Fruit fly (Drosophila melanogaster) whole organism, embryonic: ENCODE measurements around the gene CG32318.

Experiments used
- Atf-2 ChIP-seq: fragments of 200-800 bp; sonication (Bioruptor generic); optimal IDR thresholded peaks from 2 replicates; lab custom pipeline; 2016; ENCODE audit warnings: missing biosample characterization, missing genetic modification characterization
- B-H2 ChIP-seq: fragments of 200-800 bp; sonication (Bioruptor generic); optimal IDR thresholded peaks from 2 replicates; lab custom pipeline; 2018; ENCODE audit warnings: missing biosample characterization, mild to moderate bottlenecking, missing genetic modification characterization
- CG11695 ChIP-seq: fragments of 200-800 bp; sonication (Bioruptor generic); IDR thresholded peaks from 3 replicates; pipeline ENCODE4 v1.3.6; 2022; ENCODE audit warnings: missing biosample characterization, missing genetic modification characterization
- CG12769 ChIP-seq: fragments of 200-800 bp; sonication (Bioruptor generic); optimal IDR thresholded peaks from 2 replicates; lab custom pipeline; 2019; ENCODE audit warnings: missing biosample characterization, mild to moderate bottlenecking, missing genetic modification characterization, moderate library complexity
- CG13894 ChIP-seq: fragments of 200-800 bp; sonication (Bioruptor generic); optimal IDR thresholded peaks from 3 replicates; lab custom pipeline; 2018; ENCODE audit warnings: missing biosample characterization, mild to moderate bottlenecking, missing genetic modification characterization, moderate library complexity
- CG14860 ChIP-seq: fragments of 200-800 bp; sonication (Bioruptor generic); IDR thresholded peaks from 3 replicates; pipeline ENCODE4 v1.3.6; 2022; ENCODE audit warnings: missing biosample characterization, missing genetic modification characterization; ENCODE audit not compliant: partially characterized antibody
- CG15696 ChIP-seq: fragments of 200-800 bp; sonication (Bioruptor generic); optimal IDR thresholded peaks from 2 replicates; lab custom pipeline; 2019; ENCODE audit warnings: missing biosample characterization, mild to moderate bottlenecking, missing genetic modification characterization, moderate library complexity
- CG16779 ChIP-seq: fragments of 200-800 bp; sonication (Bioruptor generic); IDR thresholded peaks from 2 replicates; pipeline ENCODE4 v1.3.6; 2022; ENCODE audit warnings: missing biosample characterization, missing genetic modification characterization
- CG17612 ChIP-seq: fragments of 200-800 bp; sonication (Bioruptor generic); IDR thresholded peaks from 2 replicates; pipeline ENCODE4 v1.3.6; 2022; ENCODE audit warnings: missing biosample characterization, missing genetic modification characterization
- CG2116 ChIP-seq: fragments of 200-800 bp; sonication (Bioruptor generic); optimal IDR thresholded peaks from 3 replicates; lab custom pipeline; 2018; ENCODE audit warnings: missing biosample characterization, mild to moderate bottlenecking, missing genetic modification characterization
- CG3163 ChIP-seq: fragments of 200-800 bp; sonication (Bioruptor generic); optimal IDR thresholded peaks from 3 replicates; lab custom pipeline; 2016; ENCODE audit warnings: missing biosample characterization, missing genetic modification characterization
- CG42726 ChIP-seq: fragments of 200-800 bp; sonication (Bioruptor generic); IDR thresholded peaks from 2 replicates; pipeline ENCODE4 v1.3.6; 2022; ENCODE audit warnings: missing biosample characterization, missing genetic modification characterization; ENCODE audit not compliant: partially characterized antibody
- CG4820 ChIP-seq: fragments of 200-800 bp; sonication (Bioruptor generic); optimal IDR thresholded peaks from 3 replicates; lab custom pipeline; 2016; ENCODE audit warnings: missing biosample characterization, missing genetic modification characterization
- CG5180 ChIP-seq: fragments of 200-800 bp; sonication (Bioruptor generic); optimal IDR thresholded peaks from 3 replicates; lab custom pipeline; 2017; ENCODE audit warnings: missing biosample characterization, missing genetic modification characterization, mild to moderate bottlenecking, moderate library complexity, missing genetic modification reagents
- Deaf1 ChIP-seq: fragments of 200-800 bp; optimal IDR thresholded peaks from 3 replicates; lab custom pipeline; 2019; ENCODE audit warnings: missing biosample characterization, mild to moderate bottlenecking, missing genetic modification characterization, moderate library complexity
- Drgx ChIP-seq: fragments of 200-800 bp; sonication (Bioruptor generic); IDR thresholded peaks from 2 replicates; pipeline ENCODE4 v1.3.6; 2022; ENCODE audit warnings: missing biosample characterization, missing genetic modification characterization
- ERR ChIP-seq: fragments of 200-800 bp; sonication (Bioruptor generic); optimal IDR thresholded peaks from 2 replicates; lab custom pipeline; 2016; ENCODE audit warnings: missing biosample characterization, missing genetic modification characterization
- Eip74EF ChIP-seq, 2 experiments: fragments of 200-800 bp in 1 of 2; fragments of >200 bp in 1 of 2; sonication (Bioruptor generic) in 1 of 2; optimal IDR thresholded peaks; 2 replicates each; lab custom pipeline; 2017 to 2019; ENCODE audit warnings: missing biosample characterization in 2 of 2, missing genetic modification characterization in 2 of 2, mild to moderate bottlenecking in 1 of 2, moderate library complexity in 1 of 2
- Ets65A ChIP-seq: fragments of 200-800 bp; sonication (Bioruptor generic); peaks from one replicate; lab custom pipeline; 2016; ENCODE audit warnings: missing biosample characterization, missing genetic modification characterization
- HLH3B ChIP-seq: fragments of 200-800 bp; sonication (Bioruptor generic); IDR thresholded peaks from 2 replicates; pipeline ENCODE4 v1.3.6; 2022; ENCODE audit warnings: missing biosample characterization, missing genetic modification characterization
- HLH4C ChIP-seq: fragments of 200-800 bp; sonication (Bioruptor generic); IDR thresholded peaks from 3 replicates; pipeline ENCODE4 v1.3.6; 2022; ENCODE audit warnings: missing biosample characterization, missing genetic modification characterization; ENCODE audit not compliant: partially characterized antibody
- Jarid2 ChIP-seq: fragments of 200-800 bp; sonication (Bioruptor generic); optimal IDR thresholded peaks from 3 replicates; lab custom pipeline; 2017; ENCODE audit warnings: mild to moderate bottlenecking, missing biosample characterization, missing genetic modification reagents, missing genetic modification characterization
- MTF-1 ChIP-seq: fragments of 200-800 bp; sonication (Bioruptor generic); optimal IDR thresholded peaks from 2 replicates; lab custom pipeline; 2018; ENCODE audit warnings: missing biosample characterization, mild to moderate bottlenecking, missing genetic modification characterization, borderline replicate concordance
- Med ChIP-seq: fragments of 200-800 bp; sonication (Bioruptor generic); peaks from one replicate; lab custom pipeline; 2016; ENCODE audit warnings: missing biosample characterization, missing genetic modification characterization, mild to moderate bottlenecking, inconsistent platforms, moderate library complexity
- Sin3A ChIP-seq: fragments of >200 bp; optimal IDR thresholded peaks from 2 replicates; lab custom pipeline; 2018
- Trl ChIP-seq, 3 experiments: fragments of >200 bp in 2 of 3; fragments of 200-800 bp in 1 of 3; sonication (Bioruptor generic) in 1 of 3; optimal IDR thresholded peaks; 2 replicates in 1 of 3; 3 replicates in 2 of 3; lab custom pipeline; 2016 to 2017; ENCODE audit warnings: missing biosample characterization in 1 of 3, missing genetic modification characterization in 1 of 3
- abd-A ChIP-seq: fragments of 200-800 bp; sonication (Bioruptor generic); optimal IDR thresholded peaks from 3 replicates; lab custom pipeline; 2019; ENCODE audit warnings: missing biosample characterization, mild to moderate bottlenecking, missing genetic modification characterization, moderate library complexity
- ato ChIP-seq: fragments of 200-800 bp; sonication (Bioruptor generic); IDR thresholded peaks from 2 replicates; pipeline ENCODE4 v1.3.6; 2022; ENCODE audit warnings: missing biosample characterization, missing genetic modification characterization; ENCODE audit not compliant: partially characterized antibody
- caup ChIP-seq: fragments of 200-800 bp; sonication (Bioruptor generic); optimal IDR thresholded peaks from 3 replicates; lab custom pipeline; 2017; ENCODE audit warnings: missing biosample characterization, mild to moderate bottlenecking, missing genetic modification characterization, moderate library complexity; ENCODE audit not compliant: severe bottlenecking
- chinmo ChIP-seq: fragments of 200-800 bp; sonication (Bioruptor generic); IDR thresholded peaks from 4 replicates; pipeline ENCODE4 v1.3.6; 2022; ENCODE audit warnings: missing biosample characterization, missing genetic modification characterization; ENCODE audit not compliant: partially characterized antibody
- ewg ChIP-seq: fragments of 200-800 bp; sonication (Bioruptor generic); optimal IDR thresholded peaks from 3 replicates; lab custom pipeline; 2017; ENCODE audit warnings: mild to moderate bottlenecking, missing biosample characterization, missing genetic modification reagents, missing genetic modification characterization
- h ChIP-seq: fragments of >200 bp; optimal IDR thresholded peaks from 2 replicates; lab custom pipeline; 2017
- ind ChIP-seq: fragments of 200-800 bp; sonication (Bioruptor generic); optimal IDR thresholded peaks from 3 replicates; lab custom pipeline; 2016; ENCODE audit warnings: missing biosample characterization, missing genetic modification characterization
- jigr1 ChIP-seq: fragments of 200-800 bp; sonication (Bioruptor generic); IDR thresholded peaks from 3 replicates; pipeline ENCODE4 v1.3.6; 2022; ENCODE audit warnings: missing biosample characterization, missing genetic modification characterization
- jing ChIP-seq: fragments of 200-800 bp; sonication (Bioruptor generic); optimal IDR thresholded peaks from 2 replicates; lab custom pipeline; 2018; ENCODE audit warnings: missing biosample characterization, mild to moderate bottlenecking, missing genetic modification characterization
- kay ChIP-seq: fragments of 200-800 bp; sonication (Bioruptor generic); optimal IDR thresholded peaks from 2 replicates; lab custom pipeline; 2016; ENCODE audit warnings: missing biosample characterization, missing genetic modification characterization
- nom ChIP-seq: fragments of 200-800 bp; sonication (Bioruptor generic); optimal IDR thresholded peaks from 2 replicates; lab custom pipeline; 2017; ENCODE audit warnings: missing biosample characterization, missing genetic modification characterization, mild to moderate bottlenecking, moderate library complexity, missing genetic modification reagents
- org-1 ChIP-seq: fragments of 200-800 bp; sonication (Bioruptor generic); optimal IDR thresholded peaks from 2 replicates; lab custom pipeline; 2017; ENCODE audit warnings: missing biosample characterization, missing genetic modification characterization
- ranshi ChIP-seq: fragments of 200-800 bp; sonication (Bioruptor generic); IDR thresholded peaks from 2 replicates; pipeline ENCODE4 v1.3.6; 2022; ENCODE audit warnings: missing biosample characterization, missing genetic modification characterization
- sd ChIP-seq: fragments of 200-800 bp; sonication (Bioruptor generic); optimal IDR thresholded peaks from 3 replicates; lab custom pipeline; 2018; ENCODE audit warnings: missing biosample characterization, mild to moderate bottlenecking, missing genetic modification characterization, moderate library complexity
- sens ChIP-seq: fragments of 200-800 bp; sonication (Bioruptor generic); peaks from one replicate; lab custom pipeline; 2016; ENCODE audit warnings: missing biosample characterization, missing genetic modification characterization
- so ChIP-seq: fragments of 200-800 bp; sonication (Bioruptor generic); IDR thresholded peaks from 3 replicates; pipeline ENCODE4 v1.3.6; 2022; ENCODE audit warnings: missing biosample characterization, missing genetic modification characterization
- vvl ChIP-seq: fragments of 200-800 bp; sonication (Bioruptor generic); IDR thresholded peaks from 2 replicates; pipeline ENCODE4 v1.3.6; 2022; ENCODE audit warnings: missing biosample characterization, missing genetic modification characterization
- z ChIP-seq: fragments of 200-800 bp; sonication (Bioruptor generic); IDR thresholded peaks from 3 replicates; pipeline ENCODE4 v1.3.6; 2022; ENCODE audit warnings: missing biosample characterization, missing genetic modification characterization

The CG32318 gene

dm6 chr3L:1275767-1276166, 29.0 kb upstream of the CG32318 start, which contains the start of gene CG32333:
TSS of gene CG32333 (plus strand) at chr3L:1275956.
- TF ChIP-seq abd-A (tag; lab: Kevin White, UChicago) = peak; percentile 2
- no peak for TF ChIP-seq CG2116 (GFP tag; lab: Kevin White, UChicago)
- 0 out of 4 replicates have a peak, but pooled peaks have one; percentile 35 for TF ChIP-seq chinmo (GFP tag; lab: Robert Waterston, UW)
- no peak for TF ChIP-seq kay (GFP tag; lab: Kevin White, UChicago)
- no peak for TF ChIP-seq MTF-1 (GFP tag; lab: Kevin White, UChicago)
- TF ChIP-seq CG17612 (GFP tag; lab: Robert Waterston, UW) = no peak
- TF ChIP-seq Med (GFP tag; lab: Kevin White, UChicago) = peak; percentile 67
- TF ChIP-seq h (lab: Kevin White, UChicago) = no peak
- 0 out of 2 replicates have a peak, but pooled peaks have one; percentile 16 for TF ChIP-seq CG16779 (GFP tag; lab: Robert Waterston, UW)
- TF ChIP-seq CG3163 (GFP tag; lab: Kevin White, UChicago) = peak; percentile 71
- TF ChIP-seq so = no peak
- no peak for TF ChIP-seq HLH3B (GFP tag; lab: Robert Waterston, UW)
- peak; percentile 91 for TF ChIP-seq Deaf1 (tag; lab: Kevin White, UChicago)
- peak; percentile 42 to 68 for TF ChIP-seq Trl (optimal IDR thresholded peaks at IDR 0.05; lab: Kevin White, UChicago)
- no peak for TF ChIP-seq Trl (GFP tag; optimal IDR thresholded peaks at IDR 0.05; lab: Kevin White, UChicago)
- peak; percentile 28 for TF ChIP-seq CG12769 (tag; lab: Kevin White, UChicago)
- 0 out of 3 replicates have a peak, but pooled peaks have one; percentile 15 for TF ChIP-seq HLH4C (GFP tag; lab: Robert Waterston, UW)
- TF ChIP-seq ewg = peak; percentile 53
- peak; percentile 19 for TF ChIP-seq CG13894 (tag; lab: Kevin White, UChicago)
- peak; percentile 34; the same call in 1 of the 2 replicates for TF ChIP-seq ranshi (GFP tag; lab: Robert Waterston, UW)
- peak; percentile 45 for TF ChIP-seq Jarid2 (GFP tag; lab: Kevin White, UChicago)
- TF ChIP-seq sd (tag; lab: Kevin White, UChicago) = peak; percentile 31
- peak; percentile 45; the same call in 1 of the 2 replicates for TF ChIP-seq CG42726 (GFP tag; lab: Robert Waterston, UW)

- TF ChIP-seq chinmo (GFP tag; lab: Robert Waterston, UW) = no peak
- no peak for TF ChIP-seq CG15696
- no peak for TF ChIP-seq Ets65A (GFP tag; lab: Kevin White, UChicago)
- TF ChIP-seq CG4820 (GFP tag; lab: Kevin White, UChicago) = no peak
- TF ChIP-seq jing (GFP tag; lab: Kevin White, UChicago) = no peak
- TF ChIP-seq ato (GFP tag; lab: Robert Waterston, UW) = 0 out of 2 replicates have a peak, but pooled peaks have one; percentile 21
- TF ChIP-seq org-1 (GFP tag; lab: Kevin White, UChicago) = no peak
- TF ChIP-seq B-H2 (GFP tag; lab: Kevin White, UChicago) = no peak
- 0 out of 3 replicates have a peak, but pooled peaks have one; percentile 10 for TF ChIP-seq CG14860
- TF ChIP-seq Drgx (GFP tag; lab: Robert Waterston, UW) = 0 out of 2 replicates have a peak, but pooled peaks have one; percentile 29
- TF ChIP-seq sd (tag; lab: Kevin White, UChicago) = peak; percentile 85
- no peak for TF ChIP-seq caup
Measured at dm6 chr3L:1269013-1269412, 22.3 kb upstream of the CG32318 start.

- TF ChIP-seq Sin3A (no peak), CG12769 (tag; lab: Kevin White, UChicago) (peak; percentile 65), ind (no peak), nom (GFP tag; lab: Kevin White, UChicago) (peak; percentile 26), sd (tag; lab: Kevin White, UChicago) (peak; percentile 10), sens (GFP tag; lab: Kevin White, UChicago) (peak; percentile 28), Eip74EF (GFP tag; optimal IDR thresholded peaks at IDR 0.05; lab: Kevin White, UChicago) (peak in 1 of 2 experiments; percentile 73), jigr1 (GFP tag; lab: Robert Waterston, UW) (no peak), Atf-2 (no peak), chinmo (GFP tag; lab: Robert Waterston, UW) (peak; percentile 85; the same call in 3 of the 4 replicates), CG13894 (tag; lab: Kevin White, UChicago) (peak; percentile 31), CG14860 (no peak), vvl (GFP tag; lab: Robert Waterston, UW) (no peak; the same call in 1 of the 2 replicates), CG5180 (peak; percentile 90), Trl (optimal IDR thresholded peaks at IDR 0.05; lab: Kevin White, UChicago) (peak; percentile 57 to 67), Trl (GFP tag; optimal IDR thresholded peaks at IDR 0.05; lab: Kevin White, UChicago) (no peak), CG11695 (GFP tag; lab: Robert Waterston, UW) (0 out of 3 replicates have a peak, but pooled peaks have one; percentile 8), z (GFP tag; lab: Robert Waterston, UW) (peak; percentile 88), Deaf1 (tag; lab: Kevin White, UChicago) (peak; percentile 84), ERR (GFP tag; lab: Kevin White, UChicago) (no peak)
Measured at dm6 chr3L:1265423-1266002, 18.8 kb upstream of the CG32318 start.
